Fruit fly (Drosophila melanogaster): ENCODE data around the gene PCNA2.

DNA sequence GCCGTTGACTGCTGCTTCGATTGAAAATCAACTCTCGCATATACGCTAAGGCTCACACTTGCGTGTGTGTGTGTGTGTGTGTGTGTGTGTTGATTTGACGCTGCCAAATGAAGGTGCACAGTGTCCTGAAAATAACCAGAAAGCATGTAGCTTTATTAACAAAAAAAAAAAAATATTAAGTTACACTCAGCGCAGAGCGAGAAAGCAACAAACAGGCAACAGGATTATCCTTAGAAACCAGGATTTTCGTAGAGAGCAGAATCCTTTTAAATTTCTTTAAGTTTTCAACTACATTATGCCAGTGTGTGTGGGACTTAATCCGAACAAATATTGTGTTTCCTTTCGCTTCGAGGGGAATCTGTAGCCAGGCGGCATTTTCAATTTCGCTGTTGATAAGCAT is 44.2 kb upstream of the PCNA2 start:
- TF ChIP-seq Sox15 (GFP tag; optimal IDR thresholded peaks at IDR 0.05) (no peak), Lpt (GFP tag; optimal IDR thresholded peaks at IDR 0.05) (no peak), Eip78C (GFP tag) (no peak), acj6 (GFP tag; optimal IDR thresholded peaks at IDR 0.05) (no peak), Met (GFP tag; optimal IDR thresholded peaks at IDR 0.05) (no peak), net (GFP tag; optimal IDR thresholded peaks at IDR 0.05) (no peak), CG11902 (GFP tag; optimal IDR thresholded peaks at IDR 0.05) (no peak)

Measured in whole organism, prepupa.